Worm (Caenorhabditis elegans) whole organism, L3 larva: ENCODE data around the gene C55A6.6.

Experiments used
- R02D3.7 ChIP-seq: fragments of 150-350 bp; optimal IDR thresholded peaks from 2 replicates; lab custom pipeline; 2014; ENCODE audit warnings: missing biosample characterization, missing genetic modification characterization
- aly-2 ChIP-seq: fragments of 150-350 bp; optimal IDR thresholded peaks from 2 replicates; lab custom pipeline; 2014; ENCODE audit warnings: missing biosample characterization, missing genetic modification characterization
- ama-1 ChIP-seq: fragments of 150-350 bp; optimal IDR thresholded peaks from 2 replicates; lab custom pipeline; 2018
- ceh-16 ChIP-seq: sonication (generic microtip); optimal IDR thresholded peaks from 2 replicates; lab custom pipeline; 2017; ENCODE audit warnings: missing biosample characterization, missing genetic modification characterization
- ceh-28 ChIP-seq: fragments of 150-350 bp; optimal IDR thresholded peaks from 2 replicates; lab custom pipeline; 2014; ENCODE audit warnings: missing biosample characterization, missing genetic modification reagents, missing genetic modification characterization
- ceh-9 ChIP-seq: sonication (generic microtip); optimal IDR thresholded peaks from 2 replicates; lab custom pipeline; 2018; ENCODE audit warnings: missing biosample characterization, missing genetic modification characterization
- egl-27 ChIP-seq: sonication (generic microtip); optimal IDR thresholded peaks from 4 replicates; lab custom pipeline; 2017; ENCODE audit warnings: missing biosample characterization, missing genetic modification reagents, missing genetic modification characterization
- egl-5 ChIP-seq: fragments of 150-350 bp; optimal IDR thresholded peaks from 2 replicates; lab custom pipeline; 2017; ENCODE audit warnings: missing biosample characterization, missing genetic modification reagents, missing genetic modification characterization, inconsistent platforms
- elt-1 ChIP-seq: fragments of 150-350 bp; optimal IDR thresholded peaks from 2 replicates; lab custom pipeline; 2014; ENCODE audit warnings: missing biosample characterization, missing genetic modification characterization
- elt-2 ChIP-seq: sonication (generic microtip); optimal IDR thresholded peaks from 2 replicates; lab custom pipeline; 2016; ENCODE audit warnings: missing genetic modification reagents, mild to moderate bottlenecking, missing genetic modification characterization, missing compliant biosample characterization
- fos-1 ChIP-seq: fragments of 150-350 bp; optimal IDR thresholded peaks from 2 replicates; lab custom pipeline; 2014; ENCODE audit warnings: missing biosample characterization, missing genetic modification characterization
- hmg-11 ChIP-seq: sonication (generic microtip); optimal IDR thresholded peaks from 2 replicates; lab custom pipeline; 2016; ENCODE audit warnings: missing genetic modification characterization, missing compliant biosample characterization
- jun-1 ChIP-seq: fragments of 150-350 bp; optimal IDR thresholded peaks from 2 replicates; lab custom pipeline; 2014; ENCODE audit warnings: missing biosample characterization, missing genetic modification reagents, missing genetic modification characterization
- lin-15B ChIP-seq: fragments of 150-350 bp; optimal IDR thresholded peaks from 2 replicates; lab custom pipeline; 2014; ENCODE audit warnings: missing biosample characterization, missing genetic modification characterization
- lin-39 ChIP-seq: fragments of 150-350 bp; optimal IDR thresholded peaks from 2 replicates; lab custom pipeline; 2018; ENCODE audit warnings: missing biosample characterization, missing genetic modification reagents, missing genetic modification characterization
- mdl-1 ChIP-seq: fragments of 150-350 bp; optimal IDR thresholded peaks from 2 replicates; lab custom pipeline; 2014; ENCODE audit warnings: missing biosample characterization, missing genetic modification characterization
- mml-1 ChIP-seq: fragments of 150-350 bp; sonication (generic microtip); optimal IDR thresholded peaks from 3 replicates; lab custom pipeline; 2014; ENCODE audit warnings: missing biosample characterization, missing genetic modification characterization
- nfya-1 ChIP-seq: sonication (generic microtip); optimal IDR thresholded peaks from 2 replicates; lab custom pipeline; 2017; ENCODE audit warnings: missing genetic modification characterization, mild to moderate bottlenecking, missing compliant biosample characterization, antibody characterized with exemption, moderate library complexity; ENCODE audit not compliant: insufficient read depth
- nhr-11 ChIP-seq: fragments of 150-350 bp; optimal IDR thresholded peaks from 2 replicates; lab custom pipeline; 2014; ENCODE audit warnings: missing biosample characterization, missing genetic modification characterization
- nhr-12 ChIP-seq: fragments of 150-350 bp; optimal IDR thresholded peaks from 2 replicates; lab custom pipeline; 2014; ENCODE audit warnings: missing biosample characterization, missing genetic modification characterization
- nhr-23 ChIP-seq: fragments of 150-350 bp; optimal IDR thresholded peaks from 2 replicates; lab custom pipeline; 2014; ENCODE audit warnings: missing biosample characterization, missing genetic modification reagents, missing genetic modification characterization
- nhr-237 ChIP-seq: fragments of 150-350 bp; optimal IDR thresholded peaks from 2 replicates; lab custom pipeline; 2014; ENCODE audit warnings: missing biosample characterization, missing genetic modification characterization
- nhr-25 ChIP-seq: sonication (generic microtip); optimal IDR thresholded peaks from 2 replicates; lab custom pipeline; 2017; ENCODE audit warnings: missing biosample characterization, missing genetic modification characterization
- nhr-28 ChIP-seq: fragments of 150-350 bp; optimal IDR thresholded peaks from 2 replicates; lab custom pipeline; 2014; ENCODE audit warnings: missing biosample characterization, missing genetic modification characterization
- nhr-43 ChIP-seq: sonication (generic microtip); optimal IDR thresholded peaks from 2 replicates; lab custom pipeline; 2016; ENCODE audit warnings: mild to moderate bottlenecking, missing genetic modification characterization, missing compliant biosample characterization; ENCODE audit not compliant: poor library complexity, severe bottlenecking
- nhr-76 ChIP-seq: fragments of 150-350 bp; sonication (generic microtip); optimal IDR thresholded peaks from 5 replicates; lab custom pipeline; 2014; ENCODE audit warnings: missing biosample characterization, missing genetic modification characterization
- pha-4 ChIP-seq: fragments of 150-350 bp; optimal IDR thresholded peaks from 2 replicates; lab custom pipeline; 2014; ENCODE audit warnings: missing biosample characterization, missing genetic modification reagents, missing genetic modification characterization
- pqm-1 ChIP-seq: fragments of 150-350 bp; optimal IDR thresholded peaks from 2 replicates; lab custom pipeline; 2017; ENCODE audit warnings: missing biosample characterization, missing genetic modification characterization, inconsistent platforms
- sea-2 ChIP-seq: fragments of 150-350 bp; sonication (generic microtip); optimal IDR thresholded peaks from 4 replicates; lab custom pipeline; 2014; ENCODE audit warnings: missing biosample characterization, missing genetic modification reagents, missing genetic modification characterization
- skn-1 ChIP-seq: fragments of 150-350 bp; optimal IDR thresholded peaks from 2 replicates; lab custom pipeline; 2014; ENCODE audit warnings: missing biosample characterization, missing genetic modification characterization
- snpc-4 ChIP-seq: fragments of 150-350 bp; optimal IDR thresholded peaks from 2 replicates; lab custom pipeline; 2014; ENCODE audit warnings: missing biosample characterization, missing genetic modification characterization
- tbx-2 ChIP-seq: sonication (generic microtip); optimal IDR thresholded peaks from 2 replicates; lab custom pipeline; 2016; ENCODE audit warnings: mild to moderate bottlenecking, missing genetic modification characterization, missing compliant biosample characterization
- unc-39 ChIP-seq: sonication (generic microtip); optimal IDR thresholded peaks from 4 replicates; lab custom pipeline; 2017; ENCODE audit warnings: missing biosample characterization, missing genetic modification characterization
- unc-62 ChIP-seq: fragments of 150-350 bp; sonication (generic microtip); optimal IDR thresholded peaks from 4 replicates; lab custom pipeline; 2014; ENCODE audit warnings: missing biosample characterization, missing genetic modification reagents, missing genetic modification characterization
- ztf-11 ChIP-seq: fragments of 150-350 bp; optimal IDR thresholded peaks from 2 replicates; lab custom pipeline; 2014; ENCODE audit warnings: missing biosample characterization, missing genetic modification characterization
- ztf-4 ChIP-seq: fragments of 150-350 bp; optimal IDR thresholded peaks from 2 replicates; lab custom pipeline; 2014; ENCODE audit warnings: missing biosample characterization, missing genetic modification characterization

Gene C55A6.6

ce11 chrV:11520215-11520614 is 5.7 kb upstream of the C55A6.6 start, which contains the start of the genes C55A6.11 and C55A6.7:
C55A6.11 (plus strand) TSS chrV:11520515.
C55A6.7 (minus strand) TSS chrV:11520530.
- TF ChIP-seq ztf-4 (tag; lab: Kevin White, UChicago) (no peak), mdl-1 (tag; lab: Kevin White, UChicago) (no peak), unc-62 (GFP tag; lab: Kevin White, UChicago) (no peak), tbx-2 (no peak), nfya-1 (no peak)

ce11 chrV:11517789-11518188 is 3.3 kb upstream of the C55A6.6 start, which contains the start of gene C55A6.4:
C55A6.4 (minus strand) TSS chrV:11517889.
- TF ChIP-seq nfya-1 (no peak), ceh-16 (no peak), nhr-237 (tag; lab: Kevin White, UChicago) (no peak), nhr-11 (no peak), aly-2 (tag; lab: Kevin White, UChicago) (no peak), unc-62 (GFP tag; lab: Kevin White, UChicago) (no peak), ztf-11 (no peak), hmg-11 (no peak), nhr-28 (tag; lab: Kevin White, UChicago) (no peak), lin-39 (tag; lab: Kevin White, UChicago) (no peak), ceh-9 (no peak), sea-2 (GFP tag; lab: Kevin White, UChicago) (no peak), jun-1 (tag; lab: Kevin White, UChicago) (no peak), snpc-4 (no peak), R02D3.7 (no peak), ama-1 (lab: Kevin White, UChicago) (no peak), elt-1 (tag; lab: Kevin White, UChicago) (no peak)

- TF ChIP-seq pha-4 (tag; lab: Kevin White, UChicago) (peak; percentile 12), elt-2 (no peak), skn-1 (tag; lab: Kevin White, UChicago) (peak; percentile 80)
- TF ChIP-seq, all 47 proteins: peak for 2
Observed at ce11 chrV:11516141-11516591, 1.6 kb upstream of the C55A6.6 start, which contains the start of gene sdz-8. sdz-8 (minus strand) TSS chrV:11516191.

ce11 chrV:11515145-11515544 is 608 bp upstream of the C55A6.6 start:
- TF ChIP-seq nhr-23 (tag; lab: Kevin White, UChicago): no peak
- TF ChIP-seq nhr-12 (tag; lab: Kevin White, UChicago): no peak
- TF ChIP-seq unc-39: no peak
- TF ChIP-seq nhr-76: no peak
- no peak for TF ChIP-seq fos-1
- TF ChIP-seq jun-1 (tag; lab: Kevin White, UChicago): no peak
- TF ChIP-seq mdl-1 (tag; lab: Kevin White, UChicago): no peak
- no peak for TF ChIP-seq ama-1 (lab: Kevin White, UChicago)
- no peak for TF ChIP-seq ztf-11
- TF ChIP-seq unc-62 (GFP tag; lab: Kevin White, UChicago): no peak
- TF ChIP-seq nhr-43 (tag; lab: Kevin White, UChicago): no peak

ce11 chrV:11513432-11513831 is 1.1 kb downstream of the C55A6.6 start, which contains the start of gene C55A6.3:
C55A6.3 (minus strand) TSS chrV:11513532.
- TF ChIP-seq nhr-11: no peak
- TF ChIP-seq pha-4 (tag; lab: Kevin White, UChicago): peak; percentile 41

ce11 chrV:11508773-11509172 is 5.8 kb downstream of the C55A6.6 start, which contains the start of gene ttll-5:
ttll-5 (plus strand) TSS chrV:11509060.
- TF ChIP-seq ztf-11: no peak
- peak; percentile 83 for TF ChIP-seq nhr-25
- TF ChIP-seq, all 47 proteins: peak for 1

- TF ChIP-seq egl-27 (tag; lab: Kevin White, UChicago): no peak
- no peak for TF ChIP-seq nhr-43 (tag; lab: Kevin White, UChicago)
- no peak for TF ChIP-seq pqm-1 (tag; lab: Kevin White, UChicago)
- peak; percentile 84 for TF ChIP-seq pha-4 (tag; lab: Kevin White, UChicago)
- TF ChIP-seq lin-15B (tag; lab: Kevin White, UChicago): no peak
- TF ChIP-seq nhr-11: no peak
- TF ChIP-seq nfya-1: peak; percentile 18
- TF ChIP-seq nhr-23 (tag; lab: Kevin White, UChicago): no peak
- peak; percentile 48 for TF ChIP-seq egl-5 (tag; lab: Kevin White, UChicago)
- TF ChIP-seq mml-1 (tag; lab: Kevin White, UChicago): no peak
- no peak for TF ChIP-seq ceh-28 (tag; lab: Kevin White, UChicago)
- no peak for TF ChIP-seq ceh-9
- TF ChIP-seq skn-1 (tag; lab: Kevin White, UChicago): no peak
Observed at ce11 chrV:11506347-11506746, 8.2 kb downstream of the C55A6.6 start.
